Fruit fly (Drosophila melanogaster) whole organism, adult: ENCODE measurements around the gene vsg.

ENCODE experiments used
- CG11617 ChIP-seq: fragments of 200-800 bp; sonication (Bioruptor generic); optimal IDR thresholded peaks from 2 replicates; lab custom pipeline; 2017; ENCODE audit warnings: mild to moderate bottlenecking, missing biosample characterization, missing genetic modification reagents, missing genetic modification characterization
- CG12768 ChIP-seq: fragments of 200-800 bp; sonication (Bioruptor generic); optimal IDR thresholded peaks from 2 replicates; lab custom pipeline; 2017; ENCODE audit warnings: missing biosample characterization, missing genetic modification characterization, mild to moderate bottlenecking, moderate library complexity, missing genetic modification reagents
- CG14711 ChIP-seq: fragments of 200-800 bp; sonication (Bioruptor generic); optimal IDR thresholded peaks from 2 replicates; lab custom pipeline; 2018; ENCODE audit warnings: missing biosample characterization, mild to moderate bottlenecking, missing genetic modification characterization, moderate library complexity
- CG1620 ChIP-seq: fragments of 200-800 bp; sonication (Bioruptor generic); optimal IDR thresholded peaks from 2 replicates; lab custom pipeline; 2016; ENCODE audit warnings: missing biosample characterization, missing genetic modification characterization
- CG33017 ChIP-seq: fragments of 200-800 bp; sonication (Bioruptor generic); optimal IDR thresholded peaks from 2 replicates; lab custom pipeline; 2018; ENCODE audit warnings: missing biosample characterization, mild to moderate bottlenecking, missing genetic modification characterization, moderate library complexity
- CG5204 ChIP-seq: fragments of 200-800 bp; sonication (Bioruptor generic); optimal IDR thresholded peaks from 2 replicates; lab custom pipeline; 2016; ENCODE audit warnings: missing biosample characterization, missing genetic modification characterization
- CG7045 ChIP-seq: fragments of 200-800 bp; sonication (Bioruptor generic); optimal IDR thresholded peaks from 2 replicates; lab custom pipeline; 2017; ENCODE audit warnings: missing biosample characterization, mild to moderate bottlenecking, missing genetic modification characterization
- CG7101 ChIP-seq: fragments of 200-800 bp; sonication (Bioruptor generic); optimal IDR thresholded peaks from 2 replicates; lab custom pipeline; 2018; ENCODE audit warnings: missing biosample characterization, mild to moderate bottlenecking, missing genetic modification characterization, moderate library complexity
- Clk ChIP-seq: fragments of 200-800 bp; sonication (Bioruptor generic); optimal IDR thresholded peaks from 2 replicates; lab custom pipeline; 2017; ENCODE audit warnings: missing biosample characterization, missing genetic modification characterization
- Crg-1 ChIP-seq: fragments of 200-800 bp; sonication (Bioruptor generic); optimal IDR thresholded peaks from 2 replicates; lab custom pipeline; 2016; ENCODE audit warnings: missing biosample characterization, missing genetic modification characterization
- Hr96 ChIP-seq: fragments of 200-800 bp; sonication (Bioruptor generic); optimal IDR thresholded peaks from 2 replicates; lab custom pipeline; 2016; ENCODE audit warnings: missing biosample characterization, missing genetic modification characterization
- Mnt ChIP-seq: fragments of 200-800 bp; sonication (Bioruptor generic); optimal IDR thresholded peaks from 2 replicates; lab custom pipeline; 2016; ENCODE audit warnings: missing biosample characterization, mild to moderate bottlenecking, missing genetic modification characterization
- bab1 ChIP-seq: fragments of 200-800 bp; sonication (Bioruptor generic); optimal IDR thresholded peaks from 3 replicates; lab custom pipeline; 2019; ENCODE audit warnings: missing biosample characterization, mild to moderate bottlenecking, missing genetic modification characterization, moderate library complexity
- cic ChIP-seq: fragments of 200-800 bp; sonication (Bioruptor generic); optimal IDR thresholded peaks from 2 replicates; lab custom pipeline; 2017; ENCODE audit warnings: missing biosample characterization, mild to moderate bottlenecking, missing genetic modification characterization, moderate library complexity
- cnc ChIP-seq, 2 experiments: fragments of >200 bp; optimal IDR thresholded peaks; 2 replicates each; lab custom pipeline; 2017
- kay ChIP-seq: fragments of 200-800 bp; sonication (Bioruptor generic); peaks from one replicate; lab custom pipeline; 2016; ENCODE audit warnings: missing biosample characterization, missing genetic modification characterization, borderline replicate concordance
- ovo ChIP-seq: fragments of 200-800 bp; sonication (Bioruptor generic); optimal IDR thresholded peaks from 2 replicates; lab custom pipeline; 2016; ENCODE audit warnings: missing biosample characterization, missing genetic modification characterization
- pad ChIP-seq: fragments of 200-800 bp; sonication (Bioruptor generic); optimal IDR thresholded peaks from 3 replicates; lab custom pipeline; 2017; ENCODE audit warnings: missing biosample characterization, missing genetic modification characterization, mild to moderate bottlenecking, moderate library complexity, missing genetic modification reagents
- tj ChIP-seq: fragments of 200-800 bp; sonication (Bioruptor generic); optimal IDR thresholded peaks from 3 replicates; lab custom pipeline; 2017; ENCODE audit warnings: missing biosample characterization, mild to moderate bottlenecking, missing genetic modification characterization, moderate library complexity
- toe ChIP-seq: fragments of 200-800 bp; sonication (Bioruptor generic); optimal IDR thresholded peaks from 2 replicates; lab custom pipeline; 2016; ENCODE audit warnings: missing biosample characterization, missing genetic modification characterization

The vsg gene

DNA sequence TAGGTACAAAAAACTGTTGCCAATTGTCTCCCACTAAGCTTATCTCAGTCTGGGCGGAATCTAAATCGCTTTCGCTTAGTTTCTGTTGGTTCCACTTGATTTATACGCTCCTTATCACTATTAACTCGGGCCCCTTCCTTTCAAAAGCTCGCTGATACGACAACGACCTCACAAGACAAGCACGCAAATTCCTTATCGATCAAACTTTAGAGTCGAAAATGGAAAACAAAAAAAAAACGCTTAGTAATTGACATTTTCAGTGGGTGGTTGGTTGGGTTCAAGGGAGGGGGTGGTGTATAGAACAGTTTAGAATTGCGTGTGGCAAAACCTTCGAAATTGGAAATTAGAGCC, 22.7 kb upstream of the vsg start:
- no peak for TF ChIP-seq CG14711 (tag; lab: Kevin White, UChicago)
- peak; percentile 8 for TF ChIP-seq Hr96 (GFP tag; lab: Kevin White, UChicago)
- peak; percentile 73 for TF ChIP-seq cic (GFP tag; lab: Kevin White, UChicago)
- TF ChIP-seq ovo (GFP tag; lab: Kevin White, UChicago): no peak
- no peak for TF ChIP-seq toe
- TF ChIP-seq Mnt (GFP tag; lab: Kevin White, UChicago): peak; percentile 8
- TF ChIP-seq CG12768: peak; percentile 57
- TF ChIP-seq tj (GFP tag; lab: Kevin White, UChicago): no peak
- TF ChIP-seq bab1 (GFP tag; lab: Kevin White, UChicago): no peak

DNA sequence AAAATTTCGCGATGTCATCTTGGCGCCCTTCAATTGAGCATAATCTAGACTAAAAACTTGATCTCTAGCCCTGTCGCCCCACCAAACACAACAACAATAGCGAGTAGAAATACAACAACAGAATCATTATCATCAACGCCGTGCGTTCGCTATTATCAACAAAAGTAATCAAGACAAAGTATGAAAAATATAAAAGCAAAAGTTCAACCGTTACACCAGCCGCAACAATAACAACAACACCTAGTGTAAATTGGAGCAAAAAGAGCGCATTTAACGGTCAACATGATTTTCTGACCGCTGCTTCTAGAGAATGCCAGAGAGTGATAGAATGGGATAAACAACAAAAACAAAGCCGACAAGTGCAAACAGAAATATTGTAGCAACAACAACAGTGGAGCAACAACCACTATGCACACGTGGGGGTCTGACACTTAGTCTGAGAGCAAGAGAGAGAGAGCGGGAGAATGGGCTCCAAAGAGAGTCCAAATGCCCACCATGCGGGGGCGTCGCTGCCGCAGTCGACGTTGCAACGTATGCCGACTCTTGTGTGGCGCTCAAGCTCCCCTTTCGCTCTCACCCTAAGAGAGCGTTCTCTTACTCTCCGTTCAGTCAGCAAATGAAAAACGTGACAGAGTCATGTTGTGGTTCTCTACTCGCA, 21.8 kb upstream of the vsg start:
- TF ChIP-seq tj (GFP tag; lab: Kevin White, UChicago) (no peak), pad (GFP tag; lab: Kevin White, UChicago) (peak; percentile 50), Clk (GFP tag; lab: Kevin White, UChicago) (no peak), CG33017 (tag; lab: Kevin White, UChicago) (no peak), Mnt (GFP tag; lab: Kevin White, UChicago) (peak; percentile 90), toe (no peak), ovo (GFP tag; lab: Kevin White, UChicago) (peak; percentile 98), CG12768 (no peak), CG5204 (GFP tag; lab: Kevin White, UChicago) (no peak), cnc (optimal IDR thresholded peaks at IDR 0.05; lab: Kevin White, UChicago) (peak in 1 of 2 experiments; percentile 54), cic (GFP tag; lab: Kevin White, UChicago) (peak; percentile 88)

DNA sequence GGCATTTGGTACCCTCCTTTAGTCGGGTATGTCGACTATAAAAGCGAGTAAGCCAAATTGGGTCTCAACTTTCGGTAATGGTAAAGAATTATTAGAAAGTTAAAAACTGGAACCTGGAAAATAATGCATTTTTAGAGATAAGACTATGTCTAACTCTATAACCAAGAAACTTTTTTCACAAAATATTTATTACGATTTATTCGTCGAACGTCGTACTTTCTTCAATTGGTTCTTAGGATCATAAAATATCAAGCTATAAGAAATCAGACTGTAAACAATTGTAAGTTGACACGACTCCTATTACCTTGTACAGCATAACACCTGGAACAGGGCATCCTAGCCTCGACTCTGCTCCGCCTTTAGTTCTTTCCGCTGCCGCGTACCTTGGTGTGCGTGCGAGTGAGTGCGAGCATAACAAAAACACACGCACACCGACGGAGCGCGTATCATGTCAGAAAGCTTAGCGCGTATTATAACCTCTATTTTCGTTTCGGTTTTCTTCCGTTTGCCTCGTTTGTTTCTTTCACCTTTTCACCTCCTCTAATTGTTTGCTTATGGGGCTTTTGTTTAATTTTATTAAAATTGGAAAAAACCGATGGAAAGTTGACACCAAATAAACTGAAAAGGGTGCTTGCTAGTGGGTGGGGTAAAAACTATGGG, 21.1 kb upstream of the vsg start:
- TF ChIP-seq Clk (GFP tag; lab: Kevin White, UChicago) (peak; percentile 85), CG14711 (tag; lab: Kevin White, UChicago) (peak; percentile 68), Mnt (GFP tag; lab: Kevin White, UChicago) (no peak), CG11617 (GFP tag; lab: Kevin White, UChicago) (peak; percentile 93), bab1 (GFP tag; lab: Kevin White, UChicago) (peak; percentile 75), CG1620 (peak; percentile 73), CG12768 (peak; percentile 88), toe (peak; percentile 91), Crg-1 (GFP tag; lab: Kevin White, UChicago) (peak; percentile 80), CG7045 (GFP tag; lab: Kevin White, UChicago) (peak; percentile 90), Hr96 (GFP tag; lab: Kevin White, UChicago) (peak; percentile 90), CG7101 (peak; percentile 84), pad (GFP tag; lab: Kevin White, UChicago) (peak; percentile 68), kay (GFP tag; lab: Kevin White, UChicago) (no peak), tj (GFP tag; lab: Kevin White, UChicago) (peak; percentile 77), cnc (optimal IDR thresholded peaks at IDR 0.05; lab: Kevin White, UChicago) (no peak), CG33017 (tag; lab: Kevin White, UChicago) (peak; percentile 76), ovo (GFP tag; lab: Kevin White, UChicago) (no peak), CG5204 (GFP tag; lab: Kevin White, UChicago) (peak; percentile 92), cic (GFP tag; lab: Kevin White, UChicago) (no peak)

DNA sequence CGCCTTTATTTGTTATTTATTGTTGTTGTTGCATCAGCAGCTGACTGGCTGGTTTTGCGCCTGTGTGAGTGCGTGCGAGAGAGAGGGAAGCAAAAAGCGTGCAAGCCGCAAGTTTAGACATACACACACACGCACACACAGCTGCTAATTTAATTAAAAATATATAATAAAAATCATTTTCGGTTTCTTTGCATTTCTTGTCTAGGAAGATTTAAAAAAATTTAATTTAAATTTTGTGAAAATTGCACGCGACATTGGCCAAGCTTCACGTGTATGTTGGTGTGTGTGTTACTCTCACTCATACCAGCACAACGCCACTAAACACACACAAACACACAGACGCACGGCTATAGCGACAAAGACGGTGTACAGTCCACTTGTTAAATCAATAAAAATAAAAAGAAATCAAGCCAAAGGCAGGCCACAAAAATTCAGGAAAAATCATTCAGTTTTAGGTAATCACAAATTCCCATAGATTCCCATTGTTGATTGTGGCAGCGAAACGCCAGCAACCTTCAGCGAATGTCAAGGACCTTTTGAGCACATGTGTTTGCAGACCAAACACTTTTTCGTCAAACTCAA, 20.5 kb upstream of the vsg start:
- TF ChIP-seq kay (GFP tag; lab: Kevin White, UChicago) (peak; percentile 94), CG7101 (no peak), Mnt (GFP tag; lab: Kevin White, UChicago) (peak; percentile 32)

DNA sequence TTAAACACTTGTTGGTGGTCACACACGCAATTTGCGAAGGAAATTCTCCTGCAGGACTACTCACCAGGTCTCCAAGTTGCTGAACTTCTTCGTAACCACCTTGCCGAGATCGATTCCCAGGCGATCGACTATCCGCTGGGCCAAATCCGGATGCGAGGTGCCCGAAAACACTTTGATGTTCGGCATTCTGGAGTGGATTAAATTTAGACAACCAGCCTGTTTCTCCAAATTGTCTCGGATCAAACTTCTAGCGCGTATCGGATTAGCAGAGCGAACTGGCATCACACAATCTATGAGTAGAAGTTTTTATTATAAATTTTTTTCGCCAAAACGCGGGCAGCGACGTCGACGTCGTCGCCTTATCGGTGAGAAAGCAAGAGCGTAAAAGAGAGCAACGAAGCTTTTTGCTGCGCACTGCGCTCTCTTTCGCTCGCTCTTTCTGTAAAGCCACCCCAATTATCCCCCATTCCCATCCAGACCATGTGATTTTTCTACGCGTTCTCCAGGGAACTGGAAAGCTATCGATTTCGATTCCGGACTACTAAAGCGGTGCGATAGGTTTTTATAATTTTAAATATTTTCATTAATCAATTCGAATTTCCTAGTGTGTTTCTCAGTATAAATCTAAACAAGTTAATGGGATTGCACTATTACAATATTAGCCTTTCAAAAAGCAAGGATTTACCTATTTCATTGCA, 19.8 kb upstream of the vsg start:
- TF ChIP-seq Hr96 (GFP tag; lab: Kevin White, UChicago): no peak
- TF ChIP-seq bab1 (GFP tag; lab: Kevin White, UChicago): no peak
- TF ChIP-seq cnc (optimal IDR thresholded peaks at IDR 0.05; lab: Kevin White, UChicago): no peak
- no peak for TF ChIP-seq CG1620
- no peak for TF ChIP-seq pad (GFP tag; lab: Kevin White, UChicago)
- TF ChIP-seq CG14711 (tag; lab: Kevin White, UChicago): no peak
- TF ChIP-seq Mnt (GFP tag; lab: Kevin White, UChicago): no peak
- peak; percentile 85 for TF ChIP-seq kay (GFP tag; lab: Kevin White, UChicago)
- TF ChIP-seq Clk (GFP tag; lab: Kevin White, UChicago): no peak
- no peak for TF ChIP-seq CG7045 (GFP tag; lab: Kevin White, UChicago)
- peak; percentile 15 for TF ChIP-seq cic (GFP tag; lab: Kevin White, UChicago)
- TF ChIP-seq toe: no peak
- no peak for TF ChIP-seq CG12768
- peak; percentile 17 for TF ChIP-seq CG7101
- peak; percentile 19 for TF ChIP-seq CG33017 (tag; lab: Kevin White, UChicago)
- TF ChIP-seq ovo (GFP tag; lab: Kevin White, UChicago): no peak
- no peak for TF ChIP-seq CG11617 (GFP tag; lab: Kevin White, UChicago)
- TF ChIP-seq Crg-1 (GFP tag; lab: Kevin White, UChicago): no peak
- TF ChIP-seq tj (GFP tag; lab: Kevin White, UChicago): no peak
- TF ChIP-seq CG5204 (GFP tag; lab: Kevin White, UChicago): no peak
